Fruit fly (Drosophila melanogaster): ENCODE data around the gene CG31689.
A peak's percentile ranks its signal among the peaks of the same experiment; 100 is the strongest.

The CG31689 gene

DNA sequence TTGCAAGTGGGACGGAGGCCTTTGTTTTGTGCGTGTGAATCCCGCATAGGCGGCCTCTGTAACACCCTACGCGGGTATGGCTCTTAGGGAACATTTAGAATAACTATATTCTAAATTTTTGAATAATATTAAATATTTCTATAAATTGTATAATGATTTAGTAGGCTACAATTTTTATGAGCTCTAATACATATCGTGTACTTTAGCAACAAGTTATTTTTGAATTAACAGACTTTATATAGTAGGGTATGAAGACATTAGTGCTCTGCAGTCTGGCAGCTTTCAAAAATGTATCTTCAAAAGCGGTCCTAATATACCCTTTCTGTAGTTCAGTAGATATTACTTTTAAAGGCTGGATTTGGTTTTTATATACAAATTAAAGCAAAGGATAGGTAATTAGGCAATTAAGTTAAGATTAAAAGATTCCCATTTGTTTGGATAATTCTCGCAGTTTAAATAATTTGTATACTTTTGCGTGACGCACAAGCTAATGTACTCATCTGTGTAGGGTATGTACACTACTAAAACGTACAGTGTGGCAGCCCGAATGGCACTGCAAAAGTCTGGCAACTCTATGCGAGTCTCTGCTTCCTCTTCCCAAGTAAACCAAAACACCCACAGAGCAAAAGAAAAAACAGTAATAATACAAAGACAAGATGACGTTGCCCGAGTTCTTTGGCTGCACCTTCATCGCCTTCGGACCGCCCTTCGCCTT is 40.3 kb downstream of the CG31689 start, which contains the start of the genes Snx21 and aph-1 (continued):
- TF ChIP-seq amos (GFP tag; IDR thresholded peaks at IDR 0.05; ENCODE audit: partially characterized antibody) (peak; percentile 40; the same call in 1 of the 2 replicates), CG30020 (tag; optimal IDR thresholded peaks at IDR 0.05) (peak; percentile 79), CG3847 (GFP tag; IDR thresholded peaks at IDR 0.05) (peak; percentile 85), CG18599 (GFP tag; optimal IDR thresholded peaks at IDR 0.05) (peak; percentile 93), CG3726 (GFP tag; IDR thresholded peaks at IDR 0.05) (peak; percentile 82; the same call in 2 of the 3 replicates), exex (tag; optimal IDR thresholded peaks at IDR 0.05) (peak; percentile 77), inv (GFP tag; IDR thresholded peaks at IDR 0.05; ENCODE audit: partially characterized antibody) (0 out of 2 replicates have a peak, but pooled peaks have one; percentile 6), phol (tag; optimal IDR thresholded peaks at IDR 0.05) (peak; percentile 93), CG34422 (GFP tag; IDR thresholded peaks at IDR 0.05) (peak; percentile 91), Med (GFP tag) (peak; percentile 97), ash1 (GFP tag; optimal IDR thresholded peaks at IDR 0.05) (no peak), Oaz (GFP tag; IDR thresholded peaks at IDR 0.05) (peak; percentile 80), ac (GFP tag; optimal IDR thresholded peaks at IDR 0.05) (peak; percentile 46), da (GFP tag; optimal IDR thresholded peaks at IDR 0.05) (peak; percentile 52), CG15601 (tag; optimal IDR thresholded peaks at IDR 0.05) (peak; percentile 89), aop (GFP tag; IDR thresholded peaks at IDR 0.05) (0 out of 2 replicates have a peak, but pooled peaks have one; percentile 18), D19A (tag; optimal IDR thresholded peaks at IDR 0.05) (peak; percentile 100), Mes4 (GFP tag; optimal IDR thresholded peaks at IDR 0.05) (peak; percentile 77), MESR4 (GFP tag; optimal IDR thresholded peaks at IDR 0.05) (peak; percentile 56), CG9817 (tag; optimal IDR thresholded peaks at IDR 0.05) (peak; percentile 91), CG7271 (tag; optimal IDR thresholded peaks at IDR 0.05) (peak; percentile 56), CG12769 (tag; optimal IDR thresholded peaks at IDR 0.05) (peak; percentile 78), sr (GFP tag; IDR thresholded peaks at IDR 0.05) (peak; percentile 48; the same call in 1 of the 3 replicates), dimm (GFP tag; IDR thresholded peaks at IDR 0.05) (no peak), stwl (tag; optimal IDR thresholded peaks at IDR 0.05) (peak; percentile 46), CG33213 (GFP tag; optimal IDR thresholded peaks at IDR 0.05) (peak; percentile 62), NK7.1 (GFP tag; optimal IDR thresholded peaks at IDR 0.05) (peak; percentile 63), p53 (GFP tag; optimal IDR thresholded peaks at IDR 0.05) (peak; percentile 77), fd102C (GFP tag; optimal IDR thresholded peaks at IDR 0.05) (peak; percentile 28), dmrt11E (tag; optimal IDR thresholded peaks at IDR 0.05) (peak; percentile 92), CG17912 (GFP tag; optimal IDR thresholded peaks at IDR 0.05) (peak; percentile 77), CG11696 (GFP tag; IDR thresholded peaks at IDR 0.05) (no peak; the same call in 1 of the 2 replicates), Lim3 (GFP tag; IDR thresholded peaks at IDR 0.05) (0 out of 2 replicates have a peak, but pooled peaks have one; percentile 58), al (GFP tag; IDR thresholded peaks at IDR 0.05) (peak; percentile 81), MBD-R2 (GFP tag; IDR thresholded peaks at IDR 0.05) (peak; percentile 84; the same call in 1 of the 2 replicates), Awh (GFP tag; IDR thresholded peaks at IDR 0.05) (peak; percentile 75), ttk (GFP tag; IDR thresholded peaks at IDR 0.05) (peak; percentile 74), pfk (GFP tag; optimal IDR thresholded peaks at IDR 0.05) (peak; percentile 12), Ssrp (tag; optimal IDR thresholded peaks at IDR 0.05) (peak; percentile 90), cato (GFP tag; optimal IDR thresholded peaks at IDR 0.05; ENCODE audit: borderline replicate concordance) (peak; percentile 90), CG8765 (GFP tag; IDR thresholded peaks at IDR 0.05) (peak; percentile 75), Dp (GFP tag; optimal IDR thresholded peaks at IDR 0.05) (no peak), CG8359 (GFP tag; optimal IDR thresholded peaks at IDR 0.05; ENCODE audit: borderline replicate concordance) (peak; percentile 82), Six4 (GFP tag; optimal IDR thresholded peaks at IDR 0.05) (peak; percentile 85), CrebB (tag; optimal IDR thresholded peaks at IDR 0.05) (peak; percentile 80), Bdp1 (GFP tag; optimal IDR thresholded peaks at IDR 0.05) (peak; percentile 66), Camta (GFP tag; optimal IDR thresholded peaks at IDR 0.05) (peak; percentile 81), unpg (GFP tag; optimal IDR thresholded peaks at IDR 0.05) (peak; percentile 94)

All from whole organism, embryonic.